4 worm cellular contexts compared by ENCODE assay signal in the genomic region with DNA sequence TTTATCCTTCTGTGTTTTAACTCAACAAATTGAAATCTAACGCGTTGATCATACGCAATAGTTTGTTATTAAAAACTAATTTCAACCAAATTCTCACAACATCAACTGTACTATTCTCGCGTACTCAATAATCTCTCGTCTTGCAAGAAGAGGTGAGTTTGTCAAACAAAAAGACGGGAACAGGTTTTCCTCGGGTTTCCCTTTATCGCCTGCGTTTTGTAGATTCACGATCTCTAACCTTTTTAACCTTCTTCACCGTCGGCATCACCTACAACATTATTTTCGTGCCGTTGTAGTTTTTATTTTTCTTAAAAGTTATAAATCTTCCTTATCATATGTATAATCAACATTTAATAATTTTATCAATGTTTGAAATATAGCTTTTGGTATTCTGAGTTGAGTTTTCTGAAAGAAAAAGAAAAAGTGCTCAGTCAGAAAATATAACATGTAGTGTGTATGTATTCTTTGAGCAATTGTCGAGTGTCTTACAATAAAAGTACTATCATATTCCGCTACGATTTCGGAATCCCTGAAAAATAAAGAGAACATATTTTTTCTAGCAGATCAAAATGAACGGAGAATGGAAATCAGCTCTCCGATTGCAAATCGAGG.
A peak's percentile ranks its signal among the peaks of the same experiment; 100 is the strongest.
TF ChIP-seq lines count a peak whose summit lies in the region.

Gene snf-12, plus strand, starts transcription at position 562 of the 612 bp plus-strand sequence.

TF ChIP-seq in whole organism, L1 larva, 84 proteins besides CTCF, POLR2A, EP300 and RAD21:
- TF ChIP-seq snpc-4 (tag; optimal IDR thresholded peaks at IDR 0.05; lab: Kevin White, UChicago): no peak
- peak in 1 of 6 experiments; percentile 43 for TF ChIP-seq elt-3 (tag; optimal IDR thresholded peaks at IDR 0.05; lab: Kevin White, UChicago)
- no peak for TF ChIP-seq nhr-47 (tag; optimal IDR thresholded peaks at IDR 0.05; lab: Kevin White, UChicago)
- TF ChIP-seq nhr-20 (tag; optimal IDR thresholded peaks at IDR 0.05; lab: Kevin White, UChicago): peak; percentile 38
- peak; percentile 81 for TF ChIP-seq nhr-85 (tag; lab: Kevin White, UChicago)
- TF ChIP-seq nhr-71 (tag; optimal IDR thresholded peaks at IDR 0.05; lab: Kevin White, UChicago): peak; percentile 32
- TF ChIP-seq blmp-1 (tag; optimal IDR thresholded peaks at IDR 0.05; lab: Kevin White, UChicago): peak; percentile 64
- TF ChIP-seq efl-1 (optimal IDR thresholded peaks at IDR 0.05; lab: Kevin White, UChicago): no peak
- TF ChIP-seq efl-1 (GFP tag; optimal IDR thresholded peaks at IDR 0.05 in 1 of 2; lab: Kevin White, UChicago): peak in 1 of 2 experiments; percentile 24
- peak; percentile 26 for TF ChIP-seq snu-23 (GFP tag; optimal IDR thresholded peaks at IDR 0.05; lab: Kevin White, UChicago)
- peak in 1 of 2 experiments; percentile 12 for TF ChIP-seq lin-35 (GFP tag; optimal IDR thresholded peaks at IDR 0.05; lab: Kevin White, UChicago)
- peak; percentile 83 for TF ChIP-seq grh-1 (GFP tag; IDR thresholded peaks at IDR 0.05; lab: Robert Waterston, UW)
- no peak for TF ChIP-seq vab-15 (tag; optimal IDR thresholded peaks at IDR 0.05; lab: Kevin White, UChicago)

TF ChIP-seq in whole organism, L2 larva, 48 proteins besides CTCF, POLR2A, EP300 and RAD21:
- TF ChIP-seq skn-1 (tag; optimal IDR thresholded peaks at IDR 0.05; lab: Kevin White, UChicago) (no peak), mbf-1 (tag; optimal IDR thresholded peaks at IDR 0.05; lab: Kevin White, UChicago) (no peak), ztf-1 (GFP tag; conservative IDR thresholded peaks at IDR 0.05; lab: Robert Waterston, UW) (no peak), R02D3.7 (tag; optimal IDR thresholded peaks at IDR 0.05; lab: Kevin White, UChicago) (no peak), nhr-25 (tag; optimal IDR thresholded peaks at IDR 0.05; lab: Kevin White, UChicago) (peak; percentile 63), unc-62 (GFP tag; optimal IDR thresholded peaks at IDR 0.05; lab: Kevin White, UChicago) (no peak), sma-3 (GFP tag; optimal IDR thresholded peaks at IDR 0.05; lab: Kevin White, UChicago) (peak; percentile 35), sem-4 (tag; optimal IDR thresholded peaks at IDR 0.05; lab: Kevin White, UChicago) (no peak), ceh-16 (tag; optimal IDR thresholded peaks at IDR 0.05; lab: Kevin White, UChicago) (no peak)

TF ChIP-seq in whole organism, L3 larva, 47 proteins besides CTCF, POLR2A, EP300 and RAD21:
- no peak for TF ChIP-seq elt-1 (tag; optimal IDR thresholded peaks at IDR 0.05; lab: Kevin White, UChicago)
- TF ChIP-seq nhr-25 (tag; optimal IDR thresholded peaks at IDR 0.05; lab: Kevin White, UChicago): peak; percentile 73
- peak; percentile 38 for TF ChIP-seq nhr-23 (tag; optimal IDR thresholded peaks at IDR 0.05; lab: Kevin White, UChicago)
- TF ChIP-seq ceh-28 (tag; optimal IDR thresholded peaks at IDR 0.05; lab: Kevin White, UChicago): no peak
- no peak for TF ChIP-seq daf-12 (tag; optimal IDR thresholded peaks at IDR 0.05; lab: Kevin White, UChicago)
- no peak for TF ChIP-seq tbx-2 (tag; optimal IDR thresholded peaks at IDR 0.05; lab: Kevin White, UChicago)
- TF ChIP-seq egl-27 (tag; optimal IDR thresholded peaks at IDR 0.05; lab: Kevin White, UChicago): no peak
- no peak for TF ChIP-seq aly-2 (tag; optimal IDR thresholded peaks at IDR 0.05; lab: Kevin White, UChicago)
- no peak for TF ChIP-seq pha-4 (tag; optimal IDR thresholded peaks at IDR 0.05; lab: Kevin White, UChicago)
- no peak for TF ChIP-seq lin-39 (tag; optimal IDR thresholded peaks at IDR 0.05; lab: Kevin White, UChicago)

TF ChIP-seq in whole organism, L4 larva, 104 proteins besides CTCF, POLR2A, EP300 and RAD21:
- TF ChIP-seq daf-8 (GFP tag; IDR thresholded peaks at IDR 0.05; lab: Robert Waterston, UW): no peak
- no peak for TF ChIP-seq nhr-77 (tag; optimal IDR thresholded peaks at IDR 0.05; lab: Kevin White, UChicago)
- no peak for TF ChIP-seq lsy-2 (tag; optimal IDR thresholded peaks at IDR 0.05; lab: Kevin White, UChicago)
- no peak for TF ChIP-seq mes-2 (tag; optimal IDR thresholded peaks at IDR 0.05; lab: Kevin White, UChicago; ENCODE audit: poor library complexity, severe bottlenecking)
- no peak for TF ChIP-seq mep-1 (tag; optimal IDR thresholded peaks at IDR 0.05; lab: Kevin White, UChicago)
- TF ChIP-seq lir-3 (tag; optimal IDR thresholded peaks at IDR 0.05; lab: Kevin White, UChicago): no peak
- no peak for TF ChIP-seq nhr-237 (tag; optimal IDR thresholded peaks at IDR 0.05; lab: Kevin White, UChicago)
- TF ChIP-seq pha-4 (GFP tag; IDR thresholded peaks at IDR 0.05; lab: Robert Waterston, UW): no peak
- no peak for TF ChIP-seq pha-4 (tag; optimal IDR thresholded peaks at IDR 0.05; lab: Kevin White, UChicago)
- no peak for TF ChIP-seq zag-1 (tag; optimal IDR thresholded peaks at IDR 0.05; lab: Kevin White, UChicago)
- no peak for TF ChIP-seq ceh-28 (tag; optimal IDR thresholded peaks at IDR 0.05; lab: Kevin White, UChicago)
- TF ChIP-seq F37D6.2 (tag; optimal IDR thresholded peaks at IDR 0.05; lab: Kevin White, UChicago): no peak
- TF ChIP-seq hlh-11 (tag; optimal IDR thresholded peaks at IDR 0.05; lab: Kevin White, UChicago): no peak
- no peak for TF ChIP-seq snpc-4 (tag; optimal IDR thresholded peaks at IDR 0.05; lab: Kevin White, UChicago)
- no peak for TF ChIP-seq unc-39 (tag; optimal IDR thresholded peaks at IDR 0.05; lab: Kevin White, UChicago)
- no peak for TF ChIP-seq arid-1 (GFP tag; conservative IDR thresholded peaks at IDR 0.05; lab: Robert Waterston, UW)
- no peak for TF ChIP-seq D1046.2 (GFP tag; IDR thresholded peaks at IDR 0.05; lab: Robert Waterston, UW)
- TF ChIP-seq hmg-1.1 (GFP tag; IDR thresholded peaks at IDR 0.05; lab: Robert Waterston, UW): no peak
- TF ChIP-seq nhr-28 (tag; optimal IDR thresholded peaks at IDR 0.05; lab: Kevin White, UChicago): peak; percentile 50
- TF ChIP-seq T20F7.1 (GFP tag; optimal IDR thresholded peaks at IDR 0.05; lab: Kevin White, UChicago): no peak
- TF ChIP-seq ztf-11 (tag; optimal IDR thresholded peaks at IDR 0.05; lab: Kevin White, UChicago): no peak
- TF ChIP-seq nhr-6 (tag; optimal IDR thresholded peaks at IDR 0.05; lab: Kevin White, UChicago): no peak
- peak; percentile 7 for TF ChIP-seq nhr-25 (tag; optimal IDR thresholded peaks at IDR 0.05; lab: Kevin White, UChicago; ENCODE audit: borderline replicate concordance, insufficient read depth)
- TF ChIP-seq aha-1 (tag; lab: Kevin White, UChicago): peak; percentile 64

Comparison
In these comparisons a context has a peak if more than half of its experiments do, and no peak if none do; other contexts are left out.
1. Of the 29 proteins assayed by ChIP-seq in both whole organism, L4 larva and whole organism, L1 larva: peak only in whole organism, L4 larva: aha-1 and nhr-28; only in whole organism, L1 larva: none; in both: none; in neither: 27.